Worm (Caenorhabditis elegans) whole organism, L3 larva: ENCODE data around the gene arf-1.

Experiments used
- R02D3.7 ChIP-seq: fragments of 150-350 bp; optimal IDR thresholded peaks from 2 replicates; lab custom pipeline; 2014; ENCODE audit warnings: missing biosample characterization, missing genetic modification characterization
- ZK546.5 ChIP-seq: sonication (generic microtip); optimal IDR thresholded peaks from 2 replicates; lab custom pipeline; 2017; ENCODE audit warnings: missing biosample characterization, missing genetic modification characterization
- aly-2 ChIP-seq: fragments of 150-350 bp; optimal IDR thresholded peaks from 2 replicates; lab custom pipeline; 2014; ENCODE audit warnings: missing biosample characterization, missing genetic modification characterization
- ama-1 ChIP-seq: fragments of 150-350 bp; optimal IDR thresholded peaks from 2 replicates; lab custom pipeline; 2018
- ceh-16 ChIP-seq: sonication (generic microtip); optimal IDR thresholded peaks from 2 replicates; lab custom pipeline; 2017; ENCODE audit warnings: missing biosample characterization, missing genetic modification characterization
- ceh-28 ChIP-seq: fragments of 150-350 bp; optimal IDR thresholded peaks from 2 replicates; lab custom pipeline; 2014; ENCODE audit warnings: missing biosample characterization, missing genetic modification reagents, missing genetic modification characterization
- ceh-82 ChIP-seq: fragments of 150-350 bp; optimal IDR thresholded peaks from 2 replicates; lab custom pipeline; 2014; ENCODE audit warnings: missing biosample characterization, missing genetic modification characterization
- ceh-9 ChIP-seq: sonication (generic microtip); optimal IDR thresholded peaks from 2 replicates; lab custom pipeline; 2018; ENCODE audit warnings: missing biosample characterization, missing genetic modification characterization
- daf-12 ChIP-seq: fragments of 150-350 bp; optimal IDR thresholded peaks from 2 replicates; lab custom pipeline; 2014; ENCODE audit warnings: missing biosample characterization, missing genetic modification reagents, missing genetic modification characterization
- egl-27 ChIP-seq: sonication (generic microtip); optimal IDR thresholded peaks from 4 replicates; lab custom pipeline; 2017; ENCODE audit warnings: missing biosample characterization, missing genetic modification reagents, missing genetic modification characterization
- egl-5 ChIP-seq: fragments of 150-350 bp; optimal IDR thresholded peaks from 2 replicates; lab custom pipeline; 2017; ENCODE audit warnings: missing biosample characterization, missing genetic modification reagents, missing genetic modification characterization, inconsistent platforms
- elt-2 ChIP-seq: sonication (generic microtip); optimal IDR thresholded peaks from 2 replicates; lab custom pipeline; 2016; ENCODE audit warnings: missing genetic modification reagents, mild to moderate bottlenecking, missing genetic modification characterization, missing compliant biosample characterization
- elt-3 ChIP-seq, 3 experiments: fragments of 150-350 bp in 1 of 3; sonication (generic microtip) in 2 of 3; optimal IDR thresholded peaks; 2 replicates in 2 of 3; 4 replicates in 1 of 3; lab custom pipeline; 2014 to 2017; ENCODE audit warnings: missing biosample characterization in 3 of 3, missing genetic modification characterization in 3 of 3
- eor-1 ChIP-seq, 2 experiments: fragments of 150-350 bp; optimal IDR thresholded peaks; 2 replicates each; lab custom pipeline; 2014 to 2018; ENCODE audit warnings: missing biosample characterization in 2 of 2, missing genetic modification characterization in 2 of 2
- fkh-10 ChIP-seq: sonication (generic microtip); optimal IDR thresholded peaks from 2 replicates; lab custom pipeline; 2017; ENCODE audit warnings: missing biosample characterization, missing genetic modification reagents, missing genetic modification characterization
- fkh-2 ChIP-seq: fragments of 150-350 bp; optimal IDR thresholded peaks from 2 replicates; lab custom pipeline; 2014; ENCODE audit warnings: missing biosample characterization, missing genetic modification reagents, missing genetic modification characterization
- fos-1 ChIP-seq: fragments of 150-350 bp; optimal IDR thresholded peaks from 2 replicates; lab custom pipeline; 2014; ENCODE audit warnings: missing biosample characterization, missing genetic modification characterization
- hmg-11 ChIP-seq: sonication (generic microtip); optimal IDR thresholded peaks from 2 replicates; lab custom pipeline; 2016; ENCODE audit warnings: missing genetic modification characterization, missing compliant biosample characterization
- jun-1 ChIP-seq: fragments of 150-350 bp; optimal IDR thresholded peaks from 2 replicates; lab custom pipeline; 2014; ENCODE audit warnings: missing biosample characterization, missing genetic modification reagents, missing genetic modification characterization
- lin-39 ChIP-seq: fragments of 150-350 bp; optimal IDR thresholded peaks from 2 replicates; lab custom pipeline; 2018; ENCODE audit warnings: missing biosample characterization, missing genetic modification reagents, missing genetic modification characterization
- lsy-12 ChIP-seq: sonication (generic microtip); optimal IDR thresholded peaks from 2 replicates; lab custom pipeline; 2016; ENCODE audit warnings: mild to moderate bottlenecking, missing genetic modification characterization, missing compliant biosample characterization
- mdl-1 ChIP-seq: fragments of 150-350 bp; optimal IDR thresholded peaks from 2 replicates; lab custom pipeline; 2014; ENCODE audit warnings: missing biosample characterization, missing genetic modification characterization
- mml-1 ChIP-seq: fragments of 150-350 bp; sonication (generic microtip); optimal IDR thresholded peaks from 3 replicates; lab custom pipeline; 2014; ENCODE audit warnings: missing biosample characterization, missing genetic modification characterization
- nfya-1 ChIP-seq: sonication (generic microtip); optimal IDR thresholded peaks from 2 replicates; lab custom pipeline; 2017; ENCODE audit warnings: missing genetic modification characterization, mild to moderate bottlenecking, missing compliant biosample characterization, antibody characterized with exemption, moderate library complexity; ENCODE audit not compliant: insufficient read depth
- nhr-12 ChIP-seq: fragments of 150-350 bp; optimal IDR thresholded peaks from 2 replicates; lab custom pipeline; 2014; ENCODE audit warnings: missing biosample characterization, missing genetic modification characterization
- nhr-23 ChIP-seq: fragments of 150-350 bp; optimal IDR thresholded peaks from 2 replicates; lab custom pipeline; 2014; ENCODE audit warnings: missing biosample characterization, missing genetic modification reagents, missing genetic modification characterization
- nhr-237 ChIP-seq: fragments of 150-350 bp; optimal IDR thresholded peaks from 2 replicates; lab custom pipeline; 2014; ENCODE audit warnings: missing biosample characterization, missing genetic modification characterization
- nhr-25 ChIP-seq: sonication (generic microtip); optimal IDR thresholded peaks from 2 replicates; lab custom pipeline; 2017; ENCODE audit warnings: missing biosample characterization, missing genetic modification characterization
- nhr-28 ChIP-seq: fragments of 150-350 bp; optimal IDR thresholded peaks from 2 replicates; lab custom pipeline; 2014; ENCODE audit warnings: missing biosample characterization, missing genetic modification characterization
- nhr-67 ChIP-seq: fragments of 150-350 bp; optimal IDR thresholded peaks from 2 replicates; lab custom pipeline; 2014; ENCODE audit warnings: missing biosample characterization, missing genetic modification characterization
- nhr-76 ChIP-seq: fragments of 150-350 bp; sonication (generic microtip); optimal IDR thresholded peaks from 5 replicates; lab custom pipeline; 2014; ENCODE audit warnings: missing biosample characterization, missing genetic modification characterization
- nhr-77 ChIP-seq: fragments of 150-350 bp; optimal IDR thresholded peaks from 2 replicates; lab custom pipeline; 2014; ENCODE audit warnings: missing biosample characterization, missing genetic modification characterization
- pha-4 ChIP-seq: fragments of 150-350 bp; optimal IDR thresholded peaks from 2 replicates; lab custom pipeline; 2014; ENCODE audit warnings: missing biosample characterization, missing genetic modification reagents, missing genetic modification characterization
- pqm-1 ChIP-seq: fragments of 150-350 bp; optimal IDR thresholded peaks from 2 replicates; lab custom pipeline; 2017; ENCODE audit warnings: missing biosample characterization, missing genetic modification characterization, inconsistent platforms
- sea-2 ChIP-seq: fragments of 150-350 bp; sonication (generic microtip); optimal IDR thresholded peaks from 4 replicates; lab custom pipeline; 2014; ENCODE audit warnings: missing biosample characterization, missing genetic modification reagents, missing genetic modification characterization
- skn-1 ChIP-seq: fragments of 150-350 bp; optimal IDR thresholded peaks from 2 replicates; lab custom pipeline; 2014; ENCODE audit warnings: missing biosample characterization, missing genetic modification characterization
- snpc-4 ChIP-seq: fragments of 150-350 bp; optimal IDR thresholded peaks from 2 replicates; lab custom pipeline; 2014; ENCODE audit warnings: missing biosample characterization, missing genetic modification characterization
- tbx-2 ChIP-seq: sonication (generic microtip); optimal IDR thresholded peaks from 2 replicates; lab custom pipeline; 2016; ENCODE audit warnings: mild to moderate bottlenecking, missing genetic modification characterization, missing compliant biosample characterization
- unc-39 ChIP-seq: sonication (generic microtip); optimal IDR thresholded peaks from 4 replicates; lab custom pipeline; 2017; ENCODE audit warnings: missing biosample characterization, missing genetic modification characterization
- unc-62 ChIP-seq: fragments of 150-350 bp; sonication (generic microtip); optimal IDR thresholded peaks from 4 replicates; lab custom pipeline; 2014; ENCODE audit warnings: missing biosample characterization, missing genetic modification reagents, missing genetic modification characterization
- ztf-11 ChIP-seq: fragments of 150-350 bp; optimal IDR thresholded peaks from 2 replicates; lab custom pipeline; 2014; ENCODE audit warnings: missing biosample characterization, missing genetic modification characterization

Gene arf-1

DNA sequence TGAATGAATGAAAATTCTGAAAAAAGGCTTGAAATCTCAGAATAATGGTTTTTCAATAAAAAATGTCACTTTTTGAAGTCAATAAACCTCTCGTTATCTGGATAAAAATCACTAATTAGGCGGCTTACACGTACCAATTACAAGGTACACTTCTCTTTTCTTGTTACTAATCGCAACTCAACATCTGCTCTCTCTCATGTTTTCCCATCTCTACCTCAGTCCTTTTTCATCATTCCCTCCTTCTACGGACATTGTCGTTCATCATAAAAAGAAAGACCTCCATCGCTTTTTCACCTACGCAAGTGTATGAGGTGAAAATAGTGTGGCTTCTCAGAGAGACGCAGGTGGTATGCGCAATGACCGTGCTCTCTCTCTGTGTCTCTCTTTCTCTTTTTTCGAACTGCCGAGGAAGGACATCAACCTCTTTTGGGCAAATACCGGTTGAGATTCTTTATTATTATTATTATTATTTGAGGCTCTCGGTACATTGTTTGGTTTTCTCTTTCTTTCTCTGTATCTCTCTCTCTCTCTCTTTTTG, 46.7 kb upstream of the arf-1 start (continued):
- TF ChIP-seq unc-39 (tag; lab: Kevin White, UChicago) = no peak
- TF ChIP-seq ceh-82 (tag; lab: Kevin White, UChicago) = no peak

- TF ChIP-seq nhr-12 (tag; lab: Kevin White, UChicago) = no peak
- no peak for TF ChIP-seq pha-4 (tag; lab: Kevin White, UChicago)
- no peak for TF ChIP-seq lin-39 (tag; lab: Kevin White, UChicago)
- no peak for TF ChIP-seq nhr-77 (tag; lab: Kevin White, UChicago)
- TF ChIP-seq unc-62 = no peak
- no peak for TF ChIP-seq tbx-2 (tag; lab: Kevin White, UChicago)
- no peak for TF ChIP-seq mdl-1 (tag; lab: Kevin White, UChicago)
- TF ChIP-seq fkh-10 (GFP tag; lab: Kevin White, UChicago) = no peak
- TF ChIP-seq nhr-67 (tag; lab: Kevin White, UChicago) = no peak
- TF ChIP-seq ceh-82 (tag; lab: Kevin White, UChicago) = no peak
- no peak for TF ChIP-seq R02D3.7 (tag; lab: Kevin White, UChicago)
- TF ChIP-seq hmg-11 (tag; lab: Kevin White, UChicago) = no peak
- TF ChIP-seq egl-27 = no peak
- TF ChIP-seq nhr-25 (tag; lab: Kevin White, UChicago) = no peak
- no peak for TF ChIP-seq nfya-1
- TF ChIP-seq snpc-4 (tag; lab: Kevin White, UChicago) = no peak
- no peak for TF ChIP-seq egl-5 (tag; lab: Kevin White, UChicago)
- no peak for TF ChIP-seq eor-1 (tag; optimal IDR thresholded peaks at IDR 0.05; lab: Kevin White, UChicago)
- TF ChIP-seq, all 47 proteins: peak for 0
Observed at ce11 chrIII:5674196-5674595, 40.5 kb upstream of the arf-1 start.

- no peak for TF ChIP-seq nhr-67 (tag; lab: Kevin White, UChicago)
Observed at ce11 chrIII:5675384-5675984, 39.2 kb upstream of the arf-1 start.

ce11 chrIII:5677790-5678189, 36.9 kb upstream of the arf-1 start, which contains the start of gene F54E7.9:
Gene F54E7.9, minus strand, starts transcription at chrIII:5677890.
- no peak for TF ChIP-seq nhr-237 (tag; lab: Kevin White, UChicago)
- TF ChIP-seq mdl-1 (tag; lab: Kevin White, UChicago) = no peak
- no peak for TF ChIP-seq jun-1 (tag; lab: Kevin White, UChicago)
- TF ChIP-seq aly-2 (tag; lab: Kevin White, UChicago) = no peak
- TF ChIP-seq nhr-23 (tag; lab: Kevin White, UChicago) = no peak
- TF ChIP-seq fos-1 (tag; lab: Kevin White, UChicago) = no peak
- no peak for TF ChIP-seq nhr-12 (tag; lab: Kevin White, UChicago)
- TF ChIP-seq egl-5 (tag; lab: Kevin White, UChicago) = no peak

ce11 chrIII:5678935-5679334, 35.8 kb upstream of the arf-1 start, which contains the start of the genes ska-3 and rps-12:
Gene ska-3, minus strand, starts transcription at chrIII:5679005.
Gene rps-12, plus strand, starts transcription at chrIII:5679298.
- TF ChIP-seq egl-5 (tag; lab: Kevin White, UChicago) = peak; percentile 98
- no peak for TF ChIP-seq ceh-16 (tag; lab: Kevin White, UChicago)
- TF ChIP-seq elt-3 (tag; optimal IDR thresholded peaks at IDR 0.05; lab: Kevin White, UChicago) = peak; percentile 38 to 97 (median 91)
- no peak for TF ChIP-seq eor-1 (tag; optimal IDR thresholded peaks at IDR 0.05; lab: Kevin White, UChicago)
- TF ChIP-seq nhr-23 (tag; lab: Kevin White, UChicago) = peak; percentile 100
- TF ChIP-seq aly-2 (tag; lab: Kevin White, UChicago) = no peak
- TF ChIP-seq skn-1 (tag; lab: Kevin White, UChicago) = peak; percentile 95
- TF ChIP-seq nhr-76 (tag; lab: Kevin White, UChicago) = peak; percentile 69
- peak; percentile 100 for TF ChIP-seq nhr-25 (tag; lab: Kevin White, UChicago)
- peak; percentile 93 for TF ChIP-seq egl-27
- no peak for TF ChIP-seq ceh-9 (tag; lab: Kevin White, UChicago)
- peak; percentile 95 for TF ChIP-seq ama-1 (lab: Kevin White, UChicago)
- TF ChIP-seq ceh-28 (tag; lab: Kevin White, UChicago) = peak; percentile 94
- TF ChIP-seq sea-2 (GFP tag; lab: Kevin White, UChicago) = no peak
- no peak for TF ChIP-seq ztf-11 (tag; lab: Kevin White, UChicago)
- peak; percentile 42 for TF ChIP-seq nhr-28 (tag; lab: Kevin White, UChicago)
- peak; percentile 99 for TF ChIP-seq lin-39 (tag; lab: Kevin White, UChicago)
- peak; percentile 100 for TF ChIP-seq R02D3.7 (tag; lab: Kevin White, UChicago)
- no peak for TF ChIP-seq nhr-237 (tag; lab: Kevin White, UChicago)
- peak; percentile 71 for TF ChIP-seq hmg-11 (tag; lab: Kevin White, UChicago)
- peak; percentile 89 for TF ChIP-seq elt-2
- TF ChIP-seq mml-1 = no peak
- peak; percentile 99 for TF ChIP-seq lsy-12
- TF ChIP-seq ZK546.5 (tag; lab: Kevin White, UChicago) = peak; percentile 78
- TF ChIP-seq ceh-82 (tag; lab: Kevin White, UChicago) = peak; percentile 95
- peak; percentile 75 for TF ChIP-seq daf-12 (tag; lab: Kevin White, UChicago)
- peak; percentile 98 for TF ChIP-seq jun-1 (tag; lab: Kevin White, UChicago)
- no peak for TF ChIP-seq unc-39 (tag; lab: Kevin White, UChicago)
- TF ChIP-seq tbx-2 (tag; lab: Kevin White, UChicago) = peak; percentile 92
- peak; percentile 86 for TF ChIP-seq mdl-1 (tag; lab: Kevin White, UChicago)
- peak; percentile 54 for TF ChIP-seq fkh-2 (tag; lab: Kevin White, UChicago)
- TF ChIP-seq pqm-1 (tag; lab: Kevin White, UChicago) = peak; percentile 94
- peak; percentile 95 for TF ChIP-seq nhr-77 (tag; lab: Kevin White, UChicago)
- TF ChIP-seq nhr-67 (tag; lab: Kevin White, UChicago) = peak; percentile 63
